Worm (Caenorhabditis elegans) whole organism, L1 larva: Measurements from ENCODE around the gene twk-4.
A peak's percentile ranks its signal among the peaks of the same experiment; 100 is the strongest.

ENCODE experiments used
- C04F5.9 ChIP-seq: sonication (generic microtip); optimal IDR thresholded peaks from 2 replicates; lab custom pipeline; 2016; ENCODE audit warnings: missing genetic modification characterization, missing compliant biosample characterization
- aha-1 ChIP-seq: fragments of 150-350 bp; optimal IDR thresholded peaks from 2 replicates; lab custom pipeline; 2014; ENCODE audit warnings: missing biosample characterization, missing genetic modification characterization
- blmp-1 ChIP-seq: fragments of 150-350 bp; optimal IDR thresholded peaks from 2 replicates; lab custom pipeline; 2014; ENCODE audit warnings: missing biosample characterization, missing genetic modification characterization
- ceh-82 ChIP-seq, 3 experiments: fragments of 150-350 bp in 1 of 3; sonication (generic microtip) in 2 of 3; optimal IDR thresholded peaks; 2 replicates each; lab custom pipeline; 2014 to 2017; ENCODE audit warnings: missing biosample characterization in 3 of 3, missing genetic modification characterization in 3 of 3
- dpl-1 ChIP-seq, 3 experiments: fragments of 150-350 bp in 2 of 3; sonication (generic microtip) in 1 of 3; optimal IDR thresholded peaks; 2 replicates each; lab custom pipeline; 2014 to 2017; ENCODE audit warnings: missing biosample characterization in 3 of 3, missing genetic modification characterization in 3 of 3, missing genetic modification reagents in 3 of 3
- efl-1 ChIP-seq, 4 experiments: fragments of 150-350 bp; optimal IDR thresholded peaks in 3 of 4; peaks in 1 of 4; 1 replicate in 1 of 4; 2 replicates in 3 of 4; lab custom pipeline; 2014; ENCODE audit warnings: missing biosample characterization in 2 of 4, missing genetic modification characterization in 2 of 4, missing genetic modification reagents in 2 of 4
- elt-2 ChIP-seq: sonication (generic microtip); optimal IDR thresholded peaks from 2 replicates; lab custom pipeline; 2016; ENCODE audit warnings: missing genetic modification characterization, mild to moderate bottlenecking, inconsistent platforms, missing compliant biosample characterization, missing genetic modification reagents
- elt-3 ChIP-seq, 6 experiments: fragments of 150-350 bp in 1 of 6; sonication (generic microtip); optimal IDR thresholded peaks; 2 replicates each; lab custom pipeline; 2017 to 2018; ENCODE audit warnings: missing biosample characterization in 6 of 6, missing genetic modification characterization in 6 of 6, inconsistent platforms in 1 of 6
- ets-5 ChIP-seq: fragments of 200-800 bp; sonication (Bioruptor generic); IDR thresholded peaks from 2 replicates; pipeline ENCODE4 v1.3.6; 2022; ENCODE audit warnings: missing genetic modification characterization, missing compliant biosample characterization
- fkh-10 ChIP-seq: sonication (generic microtip); optimal IDR thresholded peaks from 2 replicates; lab custom pipeline; 2017; ENCODE audit warnings: missing biosample characterization, missing genetic modification reagents, missing genetic modification characterization
- fkh-4 ChIP-seq: sonication (generic microtip); optimal IDR thresholded peaks from 2 replicates; lab custom pipeline; 2016; ENCODE audit warnings: missing compliant biosample characterization, missing genetic modification characterization, borderline replicate concordance
- fkh-8 ChIP-seq: sonication (generic microtip); optimal IDR thresholded peaks from 2 replicates; lab custom pipeline; 2016; ENCODE audit warnings: mild to moderate bottlenecking, missing genetic modification characterization, missing compliant biosample characterization
- fos-1 ChIP-seq: fragments of 150-350 bp; optimal IDR thresholded peaks from 2 replicates; lab custom pipeline; 2014; ENCODE audit warnings: missing biosample characterization, missing genetic modification characterization
- hlh-17 ChIP-seq: fragments of 200-800 bp; sonication (Bioruptor generic); optimal IDR thresholded peaks from 2 replicates; lab custom pipeline; 2018; ENCODE audit warnings: missing genetic modification characterization, mild to moderate bottlenecking, missing compliant biosample characterization, moderate library complexity, borderline replicate concordance
- irx-1 ChIP-seq: sonication (generic microtip); optimal IDR thresholded peaks from 2 replicates; lab custom pipeline; 2016; ENCODE audit warnings: missing genetic modification characterization, missing compliant biosample characterization
- lin-14 ChIP-seq: fragments of 200-800 bp; sonication (Bioruptor generic); optimal IDR thresholded peaks from 2 replicates; lab custom pipeline; 2018; ENCODE audit warnings: mild to moderate bottlenecking, missing genetic modification characterization, moderate library complexity, missing compliant biosample characterization
- lin-15B ChIP-seq: fragments of 150-350 bp; sonication (generic microtip); optimal IDR thresholded peaks from 3 replicates; lab custom pipeline; 2014; ENCODE audit warnings: missing biosample characterization, missing genetic modification characterization
- lin-35 ChIP-seq, 2 experiments: fragments of 150-350 bp; optimal IDR thresholded peaks; 2 replicates each; lab custom pipeline; 2014; ENCODE audit warnings: missing biosample characterization in 2 of 2, missing genetic modification characterization in 2 of 2, missing genetic modification reagents in 2 of 2
- lir-3 ChIP-seq: sonication (generic microtip); optimal IDR thresholded peaks from 2 replicates; lab custom pipeline; 2016; ENCODE audit warnings: mild to moderate bottlenecking, missing genetic modification characterization, moderate library complexity, missing compliant biosample characterization; ENCODE audit not compliant: poor library complexity
- lsy-2 ChIP-seq, 2 experiments: fragments of 150-350 bp; optimal IDR thresholded peaks; 2 replicates each; lab custom pipeline; 2014; ENCODE audit warnings: missing biosample characterization in 2 of 2, missing genetic modification characterization in 2 of 2
- mdl-1 ChIP-seq, 2 experiments: fragments of 150-350 bp; optimal IDR thresholded peaks; 2 replicates each; lab custom pipeline; 2014 to 2017; ENCODE audit warnings: missing biosample characterization in 2 of 2, missing genetic modification characterization in 2 of 2, inconsistent platforms in 1 of 2
- nhr-77 ChIP-seq: fragments of 150-350 bp; optimal IDR thresholded peaks from 2 replicates; lab custom pipeline; 2014; ENCODE audit warnings: missing biosample characterization, missing genetic modification characterization
- nhr-90 ChIP-seq: sonication (generic microtip); optimal IDR thresholded peaks from 2 replicates; lab custom pipeline; 2016; ENCODE audit warnings: mild to moderate bottlenecking, missing genetic modification characterization, missing compliant biosample characterization; ENCODE audit not compliant: poor library complexity
- rnt-1 ChIP-seq: sonication (generic microtip); optimal IDR thresholded peaks from 2 replicates; lab custom pipeline; 2016; ENCODE audit warnings: mild to moderate bottlenecking, missing genetic modification characterization, moderate library complexity, missing compliant biosample characterization
- skn-1 ChIP-seq: fragments of 150-350 bp; optimal IDR thresholded peaks from 2 replicates; lab custom pipeline; 2014; ENCODE audit warnings: missing biosample characterization, missing genetic modification characterization
- snu-23 ChIP-seq: sonication (generic microtip); optimal IDR thresholded peaks from 2 replicates; lab custom pipeline; 2016; ENCODE audit warnings: missing genetic modification characterization, missing compliant biosample characterization
- tbx-2 ChIP-seq: sonication (generic microtip); optimal IDR thresholded peaks from 2 replicates; lab custom pipeline; 2016; ENCODE audit warnings: missing genetic modification characterization, missing compliant biosample characterization
- unc-130 ChIP-seq: fragments of 150-350 bp; optimal IDR thresholded peaks from 2 replicates; lab custom pipeline; 2017; ENCODE audit warnings: missing biosample characterization, missing genetic modification characterization, inconsistent platforms
- unc-86 ChIP-seq: sonication (generic microtip); optimal IDR thresholded peaks from 2 replicates; lab custom pipeline; 2016; ENCODE audit warnings: missing genetic modification characterization, missing compliant biosample characterization
- xbp-1 ChIP-seq: sonication (generic microtip); optimal IDR thresholded peaks from 2 replicates; lab custom pipeline; 2016; ENCODE audit warnings: missing genetic modification characterization, missing compliant biosample characterization
- zag-1 ChIP-seq: fragments of 150-350 bp; optimal IDR thresholded peaks from 2 replicates; lab custom pipeline; 2014; ENCODE audit warnings: missing biosample characterization, missing genetic modification characterization

Gene twk-4

DNA sequence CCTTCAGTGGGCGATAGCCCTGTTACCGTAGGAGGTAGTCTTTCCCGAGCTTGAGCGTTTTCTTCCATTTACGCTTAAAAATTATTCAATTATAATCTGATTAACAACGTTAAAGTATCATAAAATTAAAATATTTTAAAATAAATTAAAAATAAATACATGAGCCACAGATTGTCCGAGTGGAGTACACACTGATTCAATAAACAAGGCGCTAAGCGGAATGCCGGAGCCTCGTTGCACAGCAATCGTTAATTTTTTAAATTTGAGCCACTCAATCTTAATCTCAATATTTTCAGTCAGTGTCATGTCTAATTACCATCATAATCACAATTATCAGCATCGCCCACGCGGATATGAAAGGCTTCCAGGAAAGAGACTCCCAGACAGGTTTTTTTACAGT, 17.0 kb downstream of the twk-4 start, which contains the start of the genes sec-5 and pir-1 (continued):
- TF ChIP-seq C04F5.9 (peak; percentile 42), lin-35 (GFP tag; optimal IDR thresholded peaks at IDR 0.05; lab: Kevin White, UChicago) (peak; percentile 56 to 60), lin-14 (GFP tag; lab: Kevin White, UChicago) (peak; percentile 59), dpl-1 (GFP tag; optimal IDR thresholded peaks at IDR 0.05; lab: Kevin White, UChicago) (peak in 1 of 3 experiments; percentile 53), zag-1 (tag; lab: Kevin White, UChicago) (no peak), snu-23 (GFP tag; lab: Kevin White, UChicago) (peak; percentile 56), lin-15B (tag; lab: Kevin White, UChicago) (peak; percentile 39), unc-130 (tag; lab: Kevin White, UChicago) (peak; percentile 5), ceh-82 (tag; optimal IDR thresholded peaks at IDR 0.05; lab: Kevin White, UChicago) (peak; percentile 17 to 38 (median 31)), lsy-2 (tag; optimal IDR thresholded peaks at IDR 0.05; lab: Kevin White, UChicago) (peak; percentile 65 to 74), xbp-1 (tag; lab: Kevin White, UChicago) (peak; percentile 48), irx-1 (tag; lab: Kevin White, UChicago) (peak; percentile 41), elt-3 (tag; optimal IDR thresholded peaks at IDR 0.05; lab: Kevin White, UChicago) (peak in 1 of 6 experiments; percentile 57), fkh-4 (tag; lab: Kevin White, UChicago) (no peak), rnt-1 (tag; lab: Kevin White, UChicago) (peak; percentile 48), unc-86 (tag; lab: Kevin White, UChicago) (peak; percentile 32), nhr-77 (no peak), skn-1 (tag; lab: Kevin White, UChicago) (peak; percentile 57)

DNA sequence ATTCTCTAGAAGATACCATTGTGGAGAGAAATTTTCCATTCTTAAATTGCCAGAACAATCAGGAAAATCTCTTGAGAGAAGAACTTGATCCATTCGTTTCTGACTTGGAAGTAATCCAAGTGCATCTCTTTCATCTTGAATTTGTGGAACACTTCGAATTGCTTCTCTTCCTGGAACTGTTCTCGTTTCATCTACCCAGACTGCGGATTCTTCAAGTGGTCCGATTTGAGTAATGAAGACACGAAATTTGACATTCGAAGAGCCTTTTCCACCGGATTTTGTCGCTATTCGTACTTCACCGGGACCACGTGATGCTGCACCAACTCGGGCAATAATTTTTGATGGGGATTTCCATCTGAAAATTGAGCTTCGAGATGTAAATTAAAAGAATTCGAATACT, 17.6 kb downstream of the twk-4 start:
- no peak for TF ChIP-seq lir-3 (tag; lab: Kevin White, UChicago)
- TF ChIP-seq fos-1 (tag; lab: Kevin White, UChicago) = no peak
- TF ChIP-seq fkh-4 (tag; lab: Kevin White, UChicago) = no peak
- no peak for TF ChIP-seq fkh-10 (GFP tag; lab: Kevin White, UChicago)
- TF ChIP-seq efl-1 (optimal IDR thresholded peaks at IDR 0.05; lab: Kevin White, UChicago) = no peak
- TF ChIP-seq efl-1 (GFP tag; optimal IDR thresholded peaks at IDR 0.05 in 1 of 2; lab: Kevin White, UChicago) = peak in 1 of 2 experiments; percentile 68

DNA sequence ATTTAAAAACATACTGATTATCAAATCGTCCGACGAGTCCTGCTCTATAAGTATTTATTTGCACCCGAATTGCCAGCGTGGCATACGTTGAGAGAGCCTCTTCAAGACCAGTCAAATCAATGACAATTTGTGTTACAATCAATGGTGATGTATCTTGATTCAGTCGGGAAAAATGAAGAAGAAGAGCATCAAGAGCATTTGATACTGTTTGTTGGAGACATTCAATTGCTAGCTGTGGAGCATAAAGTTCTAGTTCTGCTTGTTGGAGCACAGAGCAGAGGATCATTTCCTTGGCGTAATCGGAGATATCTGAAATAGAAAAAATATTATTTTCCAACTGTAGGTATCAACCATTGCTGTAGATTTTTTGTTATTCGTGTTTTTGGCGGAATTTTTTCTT, 20.6 kb downstream of the twk-4 start:
- TF ChIP-seq lsy-2 (tag; optimal IDR thresholded peaks at IDR 0.05; lab: Kevin White, UChicago) (no peak), irx-1 (tag; lab: Kevin White, UChicago) (no peak), tbx-2 (tag; lab: Kevin White, UChicago) (no peak), C04F5.9 (no peak), nhr-90 (tag; lab: Kevin White, UChicago) (no peak)

DNA sequence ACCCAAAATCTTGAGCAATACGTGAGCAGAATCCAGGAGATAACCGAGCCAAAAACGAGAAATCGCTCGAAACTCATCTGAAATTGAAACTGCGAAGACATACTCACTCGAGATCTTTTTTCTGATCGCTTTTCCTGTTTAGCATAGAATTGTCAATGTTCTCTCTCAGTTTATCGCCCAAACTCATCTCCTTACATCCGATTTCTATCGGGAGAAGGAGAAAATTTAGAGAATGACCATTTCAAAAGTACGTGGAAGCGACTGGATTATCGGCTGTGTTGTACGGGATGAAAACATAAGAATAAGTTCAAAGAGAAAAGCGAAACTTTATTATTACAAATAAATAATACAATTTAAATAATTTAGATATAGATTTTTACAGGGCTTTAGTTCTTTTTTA, 21.2 kb downstream of the twk-4 start, which contains the start of gene T23G7.2:
Gene T23G7.2, minus strand, starts transcription at position 101 of the 400 bp plus-strand sequence.
- no peak for TF ChIP-seq fkh-8
- TF ChIP-seq mdl-1 (tag; optimal IDR thresholded peaks at IDR 0.05; lab: Kevin White, UChicago) = no peak
- TF ChIP-seq blmp-1 (tag; lab: Kevin White, UChicago) = peak; percentile 21
- no peak for TF ChIP-seq ets-5 (GFP tag; lab: Robert Waterston, UW)
- TF ChIP-seq lsy-2 (tag; optimal IDR thresholded peaks at IDR 0.05; lab: Kevin White, UChicago) = no peak
- no peak for TF ChIP-seq hlh-17
- no peak for TF ChIP-seq nhr-90 (tag; lab: Kevin White, UChicago)
- no peak for TF ChIP-seq snu-23 (GFP tag; lab: Kevin White, UChicago)

- TF ChIP-seq elt-2 (tag; lab: Kevin White, UChicago) (no peak), lir-3 (tag; lab: Kevin White, UChicago) (no peak), efl-1 (optimal IDR thresholded peaks at IDR 0.05; lab: Kevin White, UChicago) (no peak), efl-1 (GFP tag; optimal IDR thresholded peaks at IDR 0.05 in 1 of 2; lab: Kevin White, UChicago) (peak in 1 of 2 experiments; percentile 51), dpl-1 (GFP tag; optimal IDR thresholded peaks at IDR 0.05; lab: Kevin White, UChicago) (peak in 1 of 3 experiments; percentile 17), aha-1 (tag; lab: Kevin White, UChicago) (peak; percentile 14)
- TF ChIP-seq, all 84 proteins: peak for 3
Observed at ce11 chrII:9171466-9172187, 22.5 kb downstream of the twk-4 start.
